Fruit fly (Drosophila melanogaster) whole organism, pupa: ENCODE results near the gene CG8564.

Experiments
- CG10348 ChIP-seq: fragments of 200-800 bp; sonication (Bioruptor generic); IDR thresholded peaks from 2 replicates; pipeline ENCODE4 v1.3.6; 2022; ENCODE audit warnings: missing biosample characterization, missing genetic modification characterization
- CG13204 ChIP-seq: fragments of 200-800 bp; sonication (Bioruptor generic); optimal IDR thresholded peaks from 2 replicates; lab custom pipeline; 2018; ENCODE audit warnings: missing biosample characterization, mild to moderate bottlenecking, missing genetic modification characterization, moderate library complexity
- CG14655 ChIP-seq: fragments of 200-800 bp; sonication (Bioruptor generic); optimal IDR thresholded peaks from 3 replicates; lab custom pipeline; 2017; ENCODE audit warnings: mild to moderate bottlenecking, missing biosample characterization, missing genetic modification reagents, missing genetic modification characterization
- CG32121 ChIP-seq: fragments of 200-800 bp; sonication (Bioruptor generic); IDR thresholded peaks from 2 replicates; pipeline ENCODE4 v1.3.6; 2022; ENCODE audit warnings: missing biosample characterization, missing genetic modification characterization
- CG34367 ChIP-seq: fragments of 200-800 bp; sonication (Bioruptor generic); optimal IDR thresholded peaks from 2 replicates; lab custom pipeline; 2018; ENCODE audit warnings: missing biosample characterization, mild to moderate bottlenecking, missing genetic modification characterization
- CG8159 ChIP-seq: fragments of 200-800 bp; sonication (Bioruptor generic); optimal IDR thresholded peaks from 3 replicates; lab custom pipeline; 2018; ENCODE audit warnings: missing biosample characterization, mild to moderate bottlenecking, missing genetic modification characterization, moderate library complexity
- CG8301 ChIP-seq: fragments of 200-800 bp; sonication (Bioruptor generic); optimal IDR thresholded peaks from 2 replicates; lab custom pipeline; 2018; ENCODE audit warnings: missing biosample characterization, mild to moderate bottlenecking, missing genetic modification characterization
- D1 ChIP-seq: fragments of 200-800 bp; sonication (Bioruptor generic); optimal IDR thresholded peaks from 2 replicates; lab custom pipeline; 2018; ENCODE audit warnings: missing biosample characterization, mild to moderate bottlenecking, missing genetic modification characterization, moderate library complexity
- EcR ChIP-seq: fragments of 200-800 bp; sonication (Bioruptor generic); optimal IDR thresholded peaks from 3 replicates; lab custom pipeline; 2019; ENCODE audit warnings: missing biosample characterization, missing genetic modification characterization, mild to moderate bottlenecking, moderate library complexity, missing genetic modification reagents
- Ets98B ChIP-seq: fragments of 200-800 bp; sonication (Bioruptor generic); IDR thresholded peaks from 2 replicates; pipeline ENCODE4 v1.3.6; 2022; ENCODE audit warnings: missing biosample characterization, missing genetic modification characterization
- Pif1A ChIP-seq: fragments of 200-800 bp; sonication (Bioruptor generic); optimal IDR thresholded peaks from 3 replicates; lab custom pipeline; 2016; ENCODE audit warnings: missing biosample characterization, missing genetic modification characterization
- Snoo ChIP-seq: fragments of 200-800 bp; sonication (Bioruptor generic); optimal IDR thresholded peaks from 3 replicates; lab custom pipeline; 2017; ENCODE audit warnings: missing biosample characterization, mild to moderate bottlenecking, missing genetic modification characterization, inconsistent platforms
- fd96Ca ChIP-seq: fragments of 200-800 bp; sonication (Bioruptor generic); IDR thresholded peaks from 3 replicates; pipeline ENCODE4 v1.3.6; 2022; ENCODE audit warnings: missing biosample characterization, missing genetic modification characterization
- rn ChIP-seq: fragments of 200-800 bp; sonication (Bioruptor generic); IDR thresholded peaks from 2 replicates; pipeline ENCODE4 v1.3.6; 2022; ENCODE audit warnings: missing biosample characterization, missing genetic modification characterization

dm6 chr3L:7423517-7423916 is 35.8 kb upstream of the CG8564 start, which contains the start of gene CG42458:
- TF ChIP-seq EcR (GFP tag; lab: Kevin White, UChicago) (no peak), CG10348 (GFP tag; lab: Robert Waterston, UW) (no peak), CG14655 (GFP tag; lab: Kevin White, UChicago) (no peak), rn (GFP tag; lab: Robert Waterston, UW) (no peak), CG13204 (GFP tag; lab: Kevin White, UChicago) (no peak), CG34367 (no peak), CG32121 (GFP tag; lab: Robert Waterston, UW) (no peak; the same call in 1 of the 2 replicates), CG8159 (tag; lab: Kevin White, UChicago) (no peak), Ets98B (GFP tag; lab: Robert Waterston, UW) (0 out of 2 replicates have a peak, but pooled peaks have one; percentile 37), CG8301 (tag; lab: Kevin White, UChicago) (no peak), fd96Ca (GFP tag; lab: Robert Waterston, UW) (no peak), Pif1A (GFP tag; lab: Kevin White, UChicago) (no peak), D1 (tag; lab: Kevin White, UChicago) (no peak), Snoo (tag; lab: Kevin White, UChicago) (no peak)
